Worm (Caenorhabditis elegans): Measurements from ENCODE around the gene F42A9.7.

- no peak for TF ChIP-seq egl-27 (tag; optimal IDR thresholded peaks at IDR 0.05)
- no peak for TF ChIP-seq F49E8.2 (tag; optimal IDR thresholded peaks at IDR 0.05; ENCODE audit: borderline replicate concordance)
- TF ChIP-seq aly-2 (tag; optimal IDR thresholded peaks at IDR 0.05): no peak
- TF ChIP-seq nhr-11 (tag; optimal IDR thresholded peaks at IDR 0.05): no peak
- TF ChIP-seq hlh-11 (tag; optimal IDR thresholded peaks at IDR 0.05): no peak
- TF ChIP-seq snpc-4 (tag; optimal IDR thresholded peaks at IDR 0.05): no peak
- TF ChIP-seq D1046.2 (GFP tag; IDR thresholded peaks at IDR 0.05): no peak
- no peak for TF ChIP-seq unc-39 (tag; optimal IDR thresholded peaks at IDR 0.05)
These were observed 21.2 kb downstream of the F42A9.7 start, which contains the start of gene clec-181 for ce11 chrIV:8595767-8596166.

All from whole organism, L4 larva.